Worm (Caenorhabditis elegans) whole organism, L1 larva: ENCODE data around the gene lec-9.

Experiments used
- elt-3 ChIP-seq, 6 experiments: fragments of 150-350 bp in 1 of 6; sonication (generic microtip); optimal IDR thresholded peaks; 2 replicates each; lab custom pipeline; 2017 to 2018; ENCODE audit warnings: missing biosample characterization in 6 of 6, missing genetic modification characterization in 6 of 6, inconsistent platforms in 1 of 6
- lin-39 ChIP-seq: fragments of 150-350 bp; optimal IDR thresholded peaks from 2 replicates; lab custom pipeline; 2014; ENCODE audit warnings: missing biosample characterization, missing genetic modification reagents, missing genetic modification characterization
- nhr-84 ChIP-seq: sonication (generic microtip); optimal IDR thresholded peaks from 2 replicates; lab custom pipeline; 2017; ENCODE audit warnings: missing biosample characterization, missing genetic modification characterization
- unc-62 ChIP-seq: fragments of 150-350 bp; optimal IDR thresholded peaks from 2 replicates; lab custom pipeline; 2014; ENCODE audit warnings: missing biosample characterization, missing genetic modification reagents, missing genetic modification characterization
- unc-98 ChIP-seq: fragments of 200-800 bp; sonication (Bioruptor generic); IDR thresholded peaks from 2 replicates; pipeline ENCODE4 v1.3.6; 2022; ENCODE audit warnings: missing genetic modification characterization, missing compliant biosample characterization

- TF ChIP-seq unc-98 (no peak), unc-62 (GFP tag; lab: Kevin White, UChicago) (no peak), elt-3 (tag; optimal IDR thresholded peaks at IDR 0.05; lab: Kevin White, UChicago) (no peak), lin-39 (tag; lab: Kevin White, UChicago) (no peak), nhr-84 (no peak)
These were observed at the start of gene lec-9 for ce11 chrX:17600139-17600538.
